Worm (Caenorhabditis elegans) whole organism, L4 larva: ENCODE measurements around the gene gex-2.

Experiments
- ctbp-1 ChIP-seq: fragments of 200-800 bp; sonication (Bioruptor generic); IDR thresholded peaks from 2 replicates; pipeline ENCODE4 v1.3.6; 2022; ENCODE audit warnings: missing genetic modification reagents, missing genetic modification characterization, missing compliant biosample characterization
- fkh-10 ChIP-seq: fragments of 150-350 bp; optimal IDR thresholded peaks from 2 replicates; lab custom pipeline; 2014; ENCODE audit warnings: missing biosample characterization, missing genetic modification reagents, missing genetic modification characterization
- lir-3 ChIP-seq: sonication (generic microtip); optimal IDR thresholded peaks from 2 replicates; lab custom pipeline; 2016; ENCODE audit warnings: mild to moderate bottlenecking, missing genetic modification characterization, missing compliant biosample characterization
- nhr-28 ChIP-seq: fragments of 150-350 bp; optimal IDR thresholded peaks from 2 replicates; lab custom pipeline; 2014; ENCODE audit warnings: missing biosample characterization, missing genetic modification characterization
- pha-4 ChIP-seq, 2 experiments: fragments of 150-350 bp in 1 of 2; fragments of 200-800 bp in 1 of 2; sonication (Bioruptor generic) in 1 of 2; IDR thresholded peaks in 1 of 2; optimal IDR thresholded peaks in 1 of 2; 2 replicates each; pipeline versions ENCODE4 v1.3.6 to Lab custom; 2014 to 2022; ENCODE audit warnings: missing genetic modification characterization in 2 of 2, missing genetic modification reagents in 2 of 2, missing biosample characterization in 1 of 2, missing compliant biosample characterization in 1 of 2
- vab-7 ChIP-seq: fragments of 200-800 bp; sonication (Bioruptor generic); IDR thresholded peaks from 2 replicates; pipeline ENCODE4 v1.3.6; 2022; ENCODE audit warnings: missing genetic modification reagents, missing genetic modification characterization, missing compliant biosample characterization
- zfp-2 ChIP-seq: sonication (generic microtip); optimal IDR thresholded peaks from 2 replicates; lab custom pipeline; 2016; ENCODE audit warnings: mild to moderate bottlenecking, missing genetic modification characterization, missing compliant biosample characterization
- zfp-3 ChIP-seq: fragments of 200-800 bp; sonication (Bioruptor generic); conservative IDR thresholded peaks from 2 replicates; pipeline ENCODE4 v1.3.6; 2022; ENCODE audit warnings: missing genetic modification reagents, missing genetic modification characterization, missing compliant biosample characterization

- TF ChIP-seq nhr-28 (tag; lab: Kevin White, UChicago) (no peak), zfp-2 (tag; lab: Kevin White, UChicago) (no peak), ctbp-1 (GFP tag; lab: Robert Waterston, UW) (no peak), zfp-3 (GFP tag; lab: Robert Waterston, UW) (no peak), pha-4 (GFP tag; IDR thresholded peaks at IDR 0.05; lab: Robert Waterston, UW) (no peak), pha-4 (tag; optimal IDR thresholded peaks at IDR 0.05; lab: Kevin White, UChicago) (no peak), fkh-10 (no peak), vab-7 (GFP tag; lab: Robert Waterston, UW) (no peak), lir-3 (tag; lab: Kevin White, UChicago) (no peak)
Observed at ce11 chrIV:623876-624275, 51.3 kb downstream of the gex-2 start.
